Worm (Caenorhabditis elegans) whole organism, midembryonic: ENCODE measurements around the gene F31D5.2.

Experiments
- T22C8.4 ChIP-seq: fragments of 200-800 bp; sonication (Bioruptor generic); IDR thresholded peaks from 2 replicates; pipeline ENCODE4 v1.3.6; 2022; ENCODE audit warnings: missing genetic modification characterization, missing compliant biosample characterization
- cog-1 ChIP-seq: sonication (generic microtip); optimal IDR thresholded peaks from 2 replicates; lab custom pipeline; 2016; ENCODE audit warnings: missing genetic modification characterization, missing compliant biosample characterization
- flt-1 ChIP-seq: fragments of 200-800 bp; sonication (Bioruptor generic); IDR thresholded peaks from 2 replicates; pipeline ENCODE4 v1.3.6; 2022; ENCODE audit warnings: missing genetic modification characterization, missing compliant biosample characterization
- klf-2 ChIP-seq: fragments of 200-800 bp; sonication (Bioruptor generic); conservative IDR thresholded peaks from 2 replicates; pipeline ENCODE4 v1.3.6; 2022; ENCODE audit warnings: missing genetic modification reagents, missing genetic modification characterization, missing compliant biosample characterization
- med-1 ChIP-seq: sonication (generic microtip); optimal IDR thresholded peaks from 2 replicates; lab custom pipeline; 2017; ENCODE audit warnings: missing genetic modification characterization, mild to moderate bottlenecking, missing compliant biosample characterization, antibody characterized with exemption, missing genetic modification reagents; ENCODE audit not compliant: insufficient read depth
- ref-1 ChIP-seq: fragments of 200-800 bp; sonication (Bioruptor generic); conservative IDR thresholded peaks from 2 replicates; pipeline ENCODE4 v1.3.6; 2022; ENCODE audit warnings: missing genetic modification reagents, missing genetic modification characterization, missing compliant biosample characterization
- ztf-23 ChIP-seq: fragments of 200-800 bp; sonication (Bioruptor generic); IDR thresholded peaks from 2 replicates; pipeline ENCODE4 v1.3.6; 2022; ENCODE audit warnings: missing genetic modification reagents, missing genetic modification characterization, missing compliant biosample characterization
- ztf-29 ChIP-seq: fragments of 200-800 bp; sonication (Bioruptor generic); IDR thresholded peaks from 2 replicates; pipeline ENCODE4 v1.3.6; 2022; ENCODE audit warnings: missing genetic modification reagents, missing genetic modification characterization, missing compliant biosample characterization

DNA sequence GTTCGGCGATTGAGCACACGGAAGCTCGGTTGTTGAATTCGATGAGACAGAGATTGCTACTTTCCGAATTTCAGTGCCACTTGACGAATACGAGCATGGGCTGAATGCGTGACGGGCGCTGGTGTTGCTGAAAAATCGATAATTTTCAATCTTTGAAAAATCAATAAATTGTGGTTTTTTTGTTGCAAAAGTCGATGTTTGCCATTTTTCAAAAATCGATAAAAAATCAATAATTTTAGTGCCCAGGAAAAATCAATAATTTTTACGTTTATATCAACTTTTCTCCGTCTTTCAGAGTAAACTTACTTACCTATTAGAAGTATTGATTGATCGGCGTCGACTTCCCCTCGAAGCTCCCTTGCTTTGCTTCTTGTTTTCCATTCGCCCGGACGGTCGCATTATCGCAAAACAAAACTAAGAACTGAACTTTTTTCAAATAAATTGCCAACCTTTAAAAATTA, 41.2 kb downstream of the F31D5.2 start, which contains the start of gene C16A11.7:
- TF ChIP-seq flt-1 (GFP tag; lab: Robert Waterston, UW) (no peak), med-1 (GFP tag; lab: Kevin White, UChicago) (no peak), cog-1 (tag; lab: Kevin White, UChicago) (no peak), T22C8.4 (GFP tag; lab: Robert Waterston, UW) (peak; percentile 89), klf-2 (GFP tag; lab: Robert Waterston, UW) (no peak), ztf-29 (no peak), ztf-23 (GFP tag; lab: Robert Waterston, UW) (no peak), ref-1 (GFP tag; lab: Robert Waterston, UW) (no peak)
